Worm (Caenorhabditis elegans) whole organism, L1 larva: ENCODE data around the gene sax-1.
A peak's percentile ranks its signal among the peaks of the same experiment; 100 is the strongest.

Source experiments
- ama-1 ChIP-seq: fragments of 150-350 bp; optimal IDR thresholded peaks from 2 replicates; lab custom pipeline; 2014
- blmp-1 ChIP-seq: fragments of 150-350 bp; optimal IDR thresholded peaks from 2 replicates; lab custom pipeline; 2014; ENCODE audit warnings: missing biosample characterization, missing genetic modification characterization
- dsc-1 ChIP-seq: sonication (generic microtip); optimal IDR thresholded peaks from 2 replicates; lab custom pipeline; 2016; ENCODE audit warnings: mild to moderate bottlenecking, missing genetic modification characterization, missing compliant biosample characterization
- fkh-8 ChIP-seq: sonication (generic microtip); optimal IDR thresholded peaks from 2 replicates; lab custom pipeline; 2016; ENCODE audit warnings: mild to moderate bottlenecking, missing genetic modification characterization, missing compliant biosample characterization
- mdl-1 ChIP-seq, 2 experiments: fragments of 150-350 bp; optimal IDR thresholded peaks; 2 replicates each; lab custom pipeline; 2014 to 2017; ENCODE audit warnings: missing biosample characterization in 2 of 2, missing genetic modification characterization in 2 of 2, inconsistent platforms in 1 of 2
- mep-1 ChIP-seq: fragments of 150-350 bp; optimal IDR thresholded peaks from 2 replicates; lab custom pipeline; 2014; ENCODE audit warnings: missing biosample characterization, missing genetic modification characterization
- nhr-12 ChIP-seq: sonication (generic microtip); optimal IDR thresholded peaks from 2 replicates; lab custom pipeline; 2017; ENCODE audit warnings: missing biosample characterization, missing genetic modification characterization
- nhr-237 ChIP-seq: fragments of 150-350 bp; optimal IDR thresholded peaks from 2 replicates; lab custom pipeline; 2014; ENCODE audit warnings: missing biosample characterization, missing genetic modification characterization
- nhr-47 ChIP-seq: sonication (generic microtip); optimal IDR thresholded peaks from 2 replicates; lab custom pipeline; 2016; ENCODE audit warnings: mild to moderate bottlenecking, missing genetic modification characterization, moderate library complexity, missing compliant biosample characterization
- nhr-76 ChIP-seq: sonication (generic microtip); optimal IDR thresholded peaks from 2 replicates; lab custom pipeline; 2017; ENCODE audit warnings: missing biosample characterization, missing genetic modification characterization
- unc-86 ChIP-seq: sonication (generic microtip); optimal IDR thresholded peaks from 2 replicates; lab custom pipeline; 2016; ENCODE audit warnings: missing genetic modification characterization, missing compliant biosample characterization
- zip-4 ChIP-seq: fragments of 200-800 bp; sonication (Bioruptor generic); optimal IDR thresholded peaks from 2 replicates; lab custom pipeline; 2018; ENCODE audit warnings: mild to moderate bottlenecking, missing genetic modification characterization, moderate library complexity, missing compliant biosample characterization

ce11 chrX:3689155-3689719 is 39.3 kb upstream of the sax-1 start, which contains the start of gene tag-278:
- no peak for TF ChIP-seq nhr-237
- no peak for TF ChIP-seq blmp-1 (tag; lab: Kevin White, UChicago)
- TF ChIP-seq nhr-76 (tag; lab: Kevin White, UChicago) = no peak
- TF ChIP-seq nhr-12 (tag; lab: Kevin White, UChicago) = no peak
- TF ChIP-seq nhr-47 = peak; percentile 3
- TF ChIP-seq ama-1 (lab: Kevin White, UChicago) = no peak
- TF ChIP-seq fkh-8 (tag; lab: Kevin White, UChicago) = no peak
- TF ChIP-seq mep-1 (tag; lab: Kevin White, UChicago) = no peak
- no peak for TF ChIP-seq unc-86 (tag; lab: Kevin White, UChicago)
- TF ChIP-seq mdl-1 (tag; optimal IDR thresholded peaks at IDR 0.05; lab: Kevin White, UChicago) = peak in 1 of 2 experiments; percentile 12
- no peak for TF ChIP-seq dsc-1 (tag; lab: Kevin White, UChicago)
- no peak for TF ChIP-seq zip-4 (GFP tag; lab: Kevin White, UChicago)
